Fruit fly (Drosophila melanogaster): ENCODE results near the gene CG43115.

DNA sequence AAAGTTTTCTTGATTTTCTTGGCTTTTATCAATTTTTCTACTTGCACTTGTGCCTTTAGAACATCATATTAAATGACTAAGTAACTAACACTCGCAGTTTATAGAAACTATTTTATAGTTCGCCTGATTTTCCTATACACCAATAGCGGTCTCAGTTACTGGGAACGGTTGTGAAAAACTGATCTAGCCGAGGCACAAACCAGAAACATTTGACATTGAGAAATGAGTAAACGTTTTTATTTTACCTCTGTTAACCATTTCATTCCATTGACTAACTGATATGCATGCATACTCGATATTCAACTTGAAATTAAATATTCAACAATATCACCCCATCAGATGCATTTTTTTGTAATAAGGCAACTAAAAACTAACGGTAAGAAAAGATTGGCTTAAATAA is 30.9 kb downstream of the CG43115 start:
- TF ChIP-seq CG17361 (GFP tag; IDR thresholded peaks at IDR 0.05) (no peak), CG12391 (tag; optimal IDR thresholded peaks at IDR 0.05) (no peak), Gug (GFP tag; IDR thresholded peaks at IDR 0.05) (no peak), CG18262 (tag; optimal IDR thresholded peaks at IDR 0.05) (no peak), CG9797 (GFP tag; optimal IDR thresholded peaks at IDR 0.05) (no peak), Kr (GFP tag; optimal IDR thresholded peaks at IDR 0.05) (no peak), CG4707 (GFP tag; optimal IDR thresholded peaks at IDR 0.05) (peak; percentile 38), rib (GFP tag; IDR thresholded peaks at IDR 0.05) (no peak)

Measured in whole organism, embryonic.